Worm (Caenorhabditis elegans) whole organism, L3 larva: Measurements from ENCODE around the gene ulp-2.

Source experiments
- R02D3.7 ChIP-seq: fragments of 150-350 bp; optimal IDR thresholded peaks from 2 replicates; lab custom pipeline; 2014; ENCODE audit warnings: missing biosample characterization, missing genetic modification characterization
- ZK546.5 ChIP-seq: sonication (generic microtip); optimal IDR thresholded peaks from 2 replicates; lab custom pipeline; 2017; ENCODE audit warnings: missing biosample characterization, missing genetic modification characterization
- aly-2 ChIP-seq: fragments of 150-350 bp; optimal IDR thresholded peaks from 2 replicates; lab custom pipeline; 2014; ENCODE audit warnings: missing biosample characterization, missing genetic modification characterization
- ceh-16 ChIP-seq: sonication (generic microtip); optimal IDR thresholded peaks from 2 replicates; lab custom pipeline; 2017; ENCODE audit warnings: missing biosample characterization, missing genetic modification characterization
- ceh-28 ChIP-seq: fragments of 150-350 bp; optimal IDR thresholded peaks from 2 replicates; lab custom pipeline; 2014; ENCODE audit warnings: missing biosample characterization, missing genetic modification reagents, missing genetic modification characterization
- ceh-9 ChIP-seq: sonication (generic microtip); optimal IDR thresholded peaks from 2 replicates; lab custom pipeline; 2018; ENCODE audit warnings: missing biosample characterization, missing genetic modification characterization
- daf-12 ChIP-seq: fragments of 150-350 bp; optimal IDR thresholded peaks from 2 replicates; lab custom pipeline; 2014; ENCODE audit warnings: missing biosample characterization, missing genetic modification reagents, missing genetic modification characterization
- egl-27 ChIP-seq: sonication (generic microtip); optimal IDR thresholded peaks from 4 replicates; lab custom pipeline; 2017; ENCODE audit warnings: missing biosample characterization, missing genetic modification reagents, missing genetic modification characterization
- elt-1 ChIP-seq: fragments of 150-350 bp; optimal IDR thresholded peaks from 2 replicates; lab custom pipeline; 2014; ENCODE audit warnings: missing biosample characterization, missing genetic modification characterization
- elt-2 ChIP-seq: sonication (generic microtip); optimal IDR thresholded peaks from 2 replicates; lab custom pipeline; 2016; ENCODE audit warnings: missing genetic modification reagents, mild to moderate bottlenecking, missing genetic modification characterization, missing compliant biosample characterization
- elt-3 ChIP-seq, 3 experiments: fragments of 150-350 bp in 1 of 3; sonication (generic microtip) in 2 of 3; optimal IDR thresholded peaks; 2 replicates in 2 of 3; 4 replicates in 1 of 3; lab custom pipeline; 2014 to 2017; ENCODE audit warnings: missing biosample characterization in 3 of 3, missing genetic modification characterization in 3 of 3
- eor-1 ChIP-seq, 2 experiments: fragments of 150-350 bp; optimal IDR thresholded peaks; 2 replicates each; lab custom pipeline; 2014 to 2018; ENCODE audit warnings: missing biosample characterization in 2 of 2, missing genetic modification characterization in 2 of 2
- fkh-10 ChIP-seq: sonication (generic microtip); optimal IDR thresholded peaks from 2 replicates; lab custom pipeline; 2017; ENCODE audit warnings: missing biosample characterization, missing genetic modification reagents, missing genetic modification characterization
- fkh-2 ChIP-seq: fragments of 150-350 bp; optimal IDR thresholded peaks from 2 replicates; lab custom pipeline; 2014; ENCODE audit warnings: missing biosample characterization, missing genetic modification reagents, missing genetic modification characterization
- fos-1 ChIP-seq: fragments of 150-350 bp; optimal IDR thresholded peaks from 2 replicates; lab custom pipeline; 2014; ENCODE audit warnings: missing biosample characterization, missing genetic modification characterization
- hmg-11 ChIP-seq: sonication (generic microtip); optimal IDR thresholded peaks from 2 replicates; lab custom pipeline; 2016; ENCODE audit warnings: missing genetic modification characterization, missing compliant biosample characterization
- jun-1 ChIP-seq: fragments of 150-350 bp; optimal IDR thresholded peaks from 2 replicates; lab custom pipeline; 2014; ENCODE audit warnings: missing biosample characterization, missing genetic modification reagents, missing genetic modification characterization
- lin-15B ChIP-seq: fragments of 150-350 bp; optimal IDR thresholded peaks from 2 replicates; lab custom pipeline; 2014; ENCODE audit warnings: missing biosample characterization, missing genetic modification characterization
- lin-39 ChIP-seq: fragments of 150-350 bp; optimal IDR thresholded peaks from 2 replicates; lab custom pipeline; 2018; ENCODE audit warnings: missing biosample characterization, missing genetic modification reagents, missing genetic modification characterization
- lsy-12 ChIP-seq: sonication (generic microtip); optimal IDR thresholded peaks from 2 replicates; lab custom pipeline; 2016; ENCODE audit warnings: mild to moderate bottlenecking, missing genetic modification characterization, missing compliant biosample characterization
- mdl-1 ChIP-seq: fragments of 150-350 bp; optimal IDR thresholded peaks from 2 replicates; lab custom pipeline; 2014; ENCODE audit warnings: missing biosample characterization, missing genetic modification characterization
- mml-1 ChIP-seq: fragments of 150-350 bp; sonication (generic microtip); optimal IDR thresholded peaks from 3 replicates; lab custom pipeline; 2014; ENCODE audit warnings: missing biosample characterization, missing genetic modification characterization
- nfya-1 ChIP-seq: sonication (generic microtip); optimal IDR thresholded peaks from 2 replicates; lab custom pipeline; 2017; ENCODE audit warnings: missing genetic modification characterization, mild to moderate bottlenecking, missing compliant biosample characterization, antibody characterized with exemption, moderate library complexity; ENCODE audit not compliant: insufficient read depth
- nhr-23 ChIP-seq: fragments of 150-350 bp; optimal IDR thresholded peaks from 2 replicates; lab custom pipeline; 2014; ENCODE audit warnings: missing biosample characterization, missing genetic modification reagents, missing genetic modification characterization
- nhr-237 ChIP-seq: fragments of 150-350 bp; optimal IDR thresholded peaks from 2 replicates; lab custom pipeline; 2014; ENCODE audit warnings: missing biosample characterization, missing genetic modification characterization
- nhr-25 ChIP-seq: sonication (generic microtip); optimal IDR thresholded peaks from 2 replicates; lab custom pipeline; 2017; ENCODE audit warnings: missing biosample characterization, missing genetic modification characterization
- nhr-28 ChIP-seq: fragments of 150-350 bp; optimal IDR thresholded peaks from 2 replicates; lab custom pipeline; 2014; ENCODE audit warnings: missing biosample characterization, missing genetic modification characterization
- nhr-67 ChIP-seq: fragments of 150-350 bp; optimal IDR thresholded peaks from 2 replicates; lab custom pipeline; 2014; ENCODE audit warnings: missing biosample characterization, missing genetic modification characterization
- nhr-76 ChIP-seq: fragments of 150-350 bp; sonication (generic microtip); optimal IDR thresholded peaks from 5 replicates; lab custom pipeline; 2014; ENCODE audit warnings: missing biosample characterization, missing genetic modification characterization
- nhr-77 ChIP-seq: fragments of 150-350 bp; optimal IDR thresholded peaks from 2 replicates; lab custom pipeline; 2014; ENCODE audit warnings: missing biosample characterization, missing genetic modification characterization
- pha-4 ChIP-seq: fragments of 150-350 bp; optimal IDR thresholded peaks from 2 replicates; lab custom pipeline; 2014; ENCODE audit warnings: missing biosample characterization, missing genetic modification reagents, missing genetic modification characterization
- sea-2 ChIP-seq: fragments of 150-350 bp; sonication (generic microtip); optimal IDR thresholded peaks from 4 replicates; lab custom pipeline; 2014; ENCODE audit warnings: missing biosample characterization, missing genetic modification reagents, missing genetic modification characterization
- skn-1 ChIP-seq: fragments of 150-350 bp; optimal IDR thresholded peaks from 2 replicates; lab custom pipeline; 2014; ENCODE audit warnings: missing biosample characterization, missing genetic modification characterization
- snpc-4 ChIP-seq: fragments of 150-350 bp; optimal IDR thresholded peaks from 2 replicates; lab custom pipeline; 2014; ENCODE audit warnings: missing biosample characterization, missing genetic modification characterization
- unc-39 ChIP-seq: sonication (generic microtip); optimal IDR thresholded peaks from 4 replicates; lab custom pipeline; 2017; ENCODE audit warnings: missing biosample characterization, missing genetic modification characterization
- unc-62 ChIP-seq: fragments of 150-350 bp; sonication (generic microtip); optimal IDR thresholded peaks from 4 replicates; lab custom pipeline; 2014; ENCODE audit warnings: missing biosample characterization, missing genetic modification reagents, missing genetic modification characterization
- ztf-11 ChIP-seq: fragments of 150-350 bp; optimal IDR thresholded peaks from 2 replicates; lab custom pipeline; 2014; ENCODE audit warnings: missing biosample characterization, missing genetic modification characterization
- ztf-4 ChIP-seq: fragments of 150-350 bp; optimal IDR thresholded peaks from 2 replicates; lab custom pipeline; 2014; ENCODE audit warnings: missing biosample characterization, missing genetic modification characterization

ulp-2 gene

ce11 chrII:4959719-4960118, at the start of gene ulp-2:
Gene ulp-2 (minus strand): TSS chrII:4959876.
- no peak for TF ChIP-seq eor-1 (tag; optimal IDR thresholded peaks at IDR 0.05; lab: Kevin White, UChicago)
- TF ChIP-seq elt-2 (tag; lab: Kevin White, UChicago) = peak; percentile 15
- TF ChIP-seq nhr-77 (tag; lab: Kevin White, UChicago) = no peak
- no peak for TF ChIP-seq ceh-9
- peak; percentile 34 for TF ChIP-seq skn-1
- TF ChIP-seq hmg-11 (tag; lab: Kevin White, UChicago) = peak; percentile 12
- TF ChIP-seq ceh-28 (tag; lab: Kevin White, UChicago) = no peak
- TF ChIP-seq pha-4 (tag; lab: Kevin White, UChicago) = peak; percentile 42
- no peak for TF ChIP-seq sea-2
- TF ChIP-seq ztf-11 = no peak
- TF ChIP-seq mml-1 (tag; lab: Kevin White, UChicago) = no peak
- peak; percentile 38 for TF ChIP-seq lin-39
- TF ChIP-seq mdl-1 = no peak
- TF ChIP-seq lin-15B (tag; lab: Kevin White, UChicago) = peak; percentile 49
- no peak for TF ChIP-seq snpc-4 (tag; lab: Kevin White, UChicago)
- peak; percentile 15 for TF ChIP-seq nfya-1 (tag; lab: Kevin White, UChicago)
- TF ChIP-seq nhr-25 (tag; lab: Kevin White, UChicago) = peak; percentile 28
- TF ChIP-seq fkh-10 (GFP tag; lab: Kevin White, UChicago) = no peak
- TF ChIP-seq fkh-2 (tag; lab: Kevin White, UChicago) = no peak
- TF ChIP-seq, all 47 proteins: peak for 8

- TF ChIP-seq ztf-4 (no peak), aly-2 (no peak), unc-62 (GFP tag; lab: Kevin White, UChicago) (no peak), elt-3 (tag; optimal IDR thresholded peaks at IDR 0.05; lab: Kevin White, UChicago) (no peak), unc-39 (no peak), nhr-76 (tag; lab: Kevin White, UChicago) (no peak), nhr-28 (no peak), fkh-10 (GFP tag; lab: Kevin White, UChicago) (no peak), nhr-237 (tag; lab: Kevin White, UChicago) (no peak), fkh-2 (tag; lab: Kevin White, UChicago) (no peak), skn-1 (no peak), ceh-16 (no peak), jun-1 (no peak), nhr-23 (no peak), R02D3.7 (tag; lab: Kevin White, UChicago) (no peak), ztf-11 (no peak), sea-2 (no peak), mml-1 (tag; lab: Kevin White, UChicago) (no peak)
These were observed 48.4 kb upstream of the ulp-2 start, which contains the start of gene F59A6.3 for ce11 chrII:5008033-5008432. Gene F59A6.3 (plus strand): TSS chrII:5008333.

DNA sequence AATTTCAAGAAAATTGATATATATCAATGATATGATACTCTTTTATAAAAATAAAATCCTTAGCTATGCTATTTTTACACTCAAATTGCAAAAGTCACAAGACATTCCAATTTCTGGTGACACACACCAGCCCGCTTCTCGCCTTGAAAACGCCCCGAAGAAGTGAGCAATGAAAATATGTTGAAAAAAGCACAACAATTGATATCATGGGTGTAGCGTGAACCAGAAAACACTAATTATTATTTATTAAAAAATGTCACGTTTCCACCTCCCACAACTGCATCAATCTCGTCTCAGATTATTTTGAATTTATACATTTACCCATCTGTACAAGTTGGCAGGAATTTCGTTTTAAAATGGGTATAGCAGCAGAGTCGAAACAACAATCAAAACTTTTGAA, 45.1 kb upstream of the ulp-2 start, which contains the start of gene F59A6.4:
Gene F59A6.4, plus strand, starts transcription at position 301 of the 400 bp plus-strand sequence.
- TF ChIP-seq mdl-1 = no peak
- no peak for TF ChIP-seq ztf-11
- TF ChIP-seq nhr-67 (tag; lab: Kevin White, UChicago) = no peak
- TF ChIP-seq egl-27 (tag; lab: Kevin White, UChicago) = no peak
- TF ChIP-seq nhr-77 (tag; lab: Kevin White, UChicago) = no peak
- no peak for TF ChIP-seq elt-1
- no peak for TF ChIP-seq nhr-23
- no peak for TF ChIP-seq lin-15B (tag; lab: Kevin White, UChicago)
- no peak for TF ChIP-seq ZK546.5 (tag; lab: Kevin White, UChicago)
- TF ChIP-seq fos-1 (tag; lab: Kevin White, UChicago) = no peak
- no peak for TF ChIP-seq mml-1 (tag; lab: Kevin White, UChicago)
- TF ChIP-seq ceh-28 (tag; lab: Kevin White, UChicago) = no peak
- no peak for TF ChIP-seq aly-2
- no peak for TF ChIP-seq daf-12 (tag; lab: Kevin White, UChicago)
- TF ChIP-seq lsy-12 (tag; lab: Kevin White, UChicago) = no peak
- TF ChIP-seq fkh-2 (tag; lab: Kevin White, UChicago) = no peak
- no peak for TF ChIP-seq nhr-25 (tag; lab: Kevin White, UChicago)
- no peak for TF ChIP-seq unc-39
- TF ChIP-seq fkh-10 (GFP tag; lab: Kevin White, UChicago) = no peak
- no peak for TF ChIP-seq eor-1 (tag; optimal IDR thresholded peaks at IDR 0.05; lab: Kevin White, UChicago)

DNA sequence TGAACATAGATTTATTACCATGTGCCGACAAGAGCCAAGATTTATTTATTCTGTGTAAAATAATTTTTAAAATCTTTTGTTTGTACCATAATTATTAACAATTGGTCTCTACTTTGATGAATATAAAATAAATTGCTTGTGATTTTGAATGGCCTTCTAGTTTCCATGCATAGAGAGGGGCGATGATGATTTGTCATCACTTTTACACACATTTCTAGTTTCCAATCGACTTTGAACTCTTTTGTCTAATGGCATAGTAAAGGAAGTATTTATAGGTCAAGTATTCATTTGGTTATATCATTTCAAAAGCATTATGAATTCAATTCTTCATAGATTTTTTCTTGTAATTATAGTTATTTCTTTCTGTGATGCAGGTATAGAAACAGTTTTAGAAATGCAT, 44.0 kb upstream of the ulp-2 start, which contains the start of gene F59A6.10:
Gene F59A6.10, plus strand, starts transcription at position 301 of the 400 bp plus-strand sequence.
- no peak for TF ChIP-seq R02D3.7 (tag; lab: Kevin White, UChicago)
- TF ChIP-seq daf-12 (tag; lab: Kevin White, UChicago) = no peak
- TF ChIP-seq nhr-237 (tag; lab: Kevin White, UChicago) = no peak
- no peak for TF ChIP-seq ceh-16
- no peak for TF ChIP-seq fkh-2 (tag; lab: Kevin White, UChicago)
- no peak for TF ChIP-seq nhr-25 (tag; lab: Kevin White, UChicago)
- TF ChIP-seq nhr-23 = no peak
